Worm (Caenorhabditis elegans) whole organism, L4 larva: ENCODE data around the gene twk-44.

Experiments
- D1046.2 ChIP-seq: fragments of 200-800 bp; sonication (Bioruptor generic); IDR thresholded peaks from 2 replicates; pipeline ENCODE4 v1.3.6; 2022; ENCODE audit warnings: missing genetic modification characterization, missing compliant biosample characterization
- F10B5.3 ChIP-seq: sonication (generic microtip); optimal IDR thresholded peaks from 2 replicates; lab custom pipeline; 2016; ENCODE audit warnings: mild to moderate bottlenecking, missing genetic modification characterization, missing compliant biosample characterization
- F37D6.2 ChIP-seq: sonication (generic microtip); optimal IDR thresholded peaks from 2 replicates; lab custom pipeline; 2016; ENCODE audit warnings: mild to moderate bottlenecking, missing genetic modification characterization, missing compliant biosample characterization
- F49E8.2 ChIP-seq: sonication (generic microtip); optimal IDR thresholded peaks from 2 replicates; lab custom pipeline; 2016; ENCODE audit warnings: missing compliant biosample characterization, mild to moderate bottlenecking, missing genetic modification characterization, borderline replicate concordance
- T26A8.4 ChIP-seq: fragments of 200-800 bp; sonication (Bioruptor generic); IDR thresholded peaks from 2 replicates; pipeline ENCODE4 v1.3.6; 2022; ENCODE audit warnings: missing genetic modification characterization, missing compliant biosample characterization
- Y105C5A.15 ChIP-seq: fragments of 200-800 bp; sonication (Bioruptor generic); IDR thresholded peaks from 2 replicates; pipeline ENCODE4 v1.3.6; 2022; ENCODE audit warnings: missing genetic modification characterization, missing compliant biosample characterization
- aha-1 ChIP-seq: fragments of 150-350 bp; peaks from one replicate; lab custom pipeline; 2014; ENCODE audit warnings: missing biosample characterization, missing genetic modification characterization
- aly-2 ChIP-seq: sonication (generic microtip); optimal IDR thresholded peaks from 2 replicates; lab custom pipeline; 2018; ENCODE audit warnings: missing biosample characterization, missing genetic modification characterization
- ama-1 ChIP-seq: fragments of 150-350 bp; optimal IDR thresholded peaks from 2 replicates; lab custom pipeline; 2014; ENCODE audit warnings: inconsistent platforms, mixed read lengths
- arid-1 ChIP-seq: fragments of 200-800 bp; sonication (Bioruptor generic); conservative IDR thresholded peaks from 2 replicates; pipeline ENCODE4 v1.3.6; 2022; ENCODE audit warnings: missing genetic modification reagents, missing genetic modification characterization, missing compliant biosample characterization
- ceh-28 ChIP-seq: fragments of 150-350 bp; optimal IDR thresholded peaks from 2 replicates; lab custom pipeline; 2014; ENCODE audit warnings: missing biosample characterization, missing genetic modification reagents, missing genetic modification characterization
- ceh-62 ChIP-seq: sonication (generic microtip); optimal IDR thresholded peaks from 2 replicates; lab custom pipeline; 2017; ENCODE audit warnings: missing biosample characterization, missing genetic modification characterization
- cey-2 ChIP-seq: sonication (generic microtip); optimal IDR thresholded peaks from 3 replicates; lab custom pipeline; 2017; ENCODE audit warnings: missing genetic modification characterization, mild to moderate bottlenecking, missing compliant biosample characterization, antibody characterized with exemption, borderline replicate concordance; ENCODE audit not compliant: insufficient read depth
- ctbp-1 ChIP-seq: fragments of 200-800 bp; sonication (Bioruptor generic); IDR thresholded peaks from 2 replicates; pipeline ENCODE4 v1.3.6; 2022; ENCODE audit warnings: missing genetic modification reagents, missing genetic modification characterization, missing compliant biosample characterization
- daf-19 ChIP-seq: fragments of 200-800 bp; sonication (Bioruptor generic); conservative IDR thresholded peaks from 2 replicates; pipeline ENCODE4 v1.3.6; 2022; ENCODE audit warnings: missing genetic modification characterization, missing compliant biosample characterization
- dmd-6 ChIP-seq: fragments of 200-800 bp; sonication (Bioruptor generic); IDR thresholded peaks from 2 replicates; pipeline ENCODE4 v1.3.6; 2022; ENCODE audit warnings: missing genetic modification reagents, missing genetic modification characterization, missing compliant biosample characterization
- dmd-8 ChIP-seq: fragments of 200-800 bp; sonication (Bioruptor generic); IDR thresholded peaks from 2 replicates; pipeline ENCODE4 v1.3.6; 2022; ENCODE audit warnings: missing genetic modification characterization, missing compliant biosample characterization
- dmd-9 ChIP-seq: fragments of 200-800 bp; sonication (Bioruptor generic); IDR thresholded peaks from 2 replicates; pipeline ENCODE4 v1.3.6; 2022; ENCODE audit warnings: missing genetic modification reagents, missing genetic modification characterization, missing compliant biosample characterization
- dpl-1 ChIP-seq: fragments of 150-350 bp; optimal IDR thresholded peaks from 2 replicates; lab custom pipeline; 2014; ENCODE audit warnings: missing biosample characterization, missing genetic modification reagents, missing genetic modification characterization
- duxl-1 ChIP-seq: sonication (generic microtip); optimal IDR thresholded peaks from 2 replicates; lab custom pipeline; 2016; ENCODE audit warnings: mild to moderate bottlenecking, missing genetic modification characterization, moderate library complexity, missing compliant biosample characterization; ENCODE audit not compliant: poor library complexity
- gei-8 ChIP-seq: fragments of 200-800 bp; sonication (Bioruptor generic); optimal IDR thresholded peaks from 2 replicates; lab custom pipeline; 2018; ENCODE audit warnings: mild to moderate bottlenecking, missing genetic modification characterization, missing compliant biosample characterization
- hif-1 ChIP-seq, 2 experiments: sonication (generic microtip); optimal IDR thresholded peaks; 2 replicates each; lab custom pipeline; 2016 to 2017; ENCODE audit warnings: missing compliant biosample characterization in 2 of 2, missing genetic modification characterization in 2 of 2, missing genetic modification reagents in 2 of 2, missing genotype in 2 of 2, mild to moderate bottlenecking in 1 of 2
- hlh-11 ChIP-seq: fragments of 200-800 bp; sonication (Bioruptor generic); optimal IDR thresholded peaks from 2 replicates; lab custom pipeline; 2018; ENCODE audit warnings: mild to moderate bottlenecking, missing genetic modification characterization, missing compliant biosample characterization
- hmg-1.1 ChIP-seq: fragments of 200-800 bp; sonication (Bioruptor generic); IDR thresholded peaks from 2 replicates; pipeline ENCODE4 v1.3.6; 2022; ENCODE audit warnings: missing genetic modification reagents, missing genetic modification characterization, missing compliant biosample characterization
- jun-1 ChIP-seq: fragments of 150-350 bp; optimal IDR thresholded peaks from 2 replicates; lab custom pipeline; 2014; ENCODE audit warnings: missing biosample characterization, missing genetic modification reagents, missing genetic modification characterization
- lin-13 ChIP-seq: fragments of 150-350 bp; optimal IDR thresholded peaks from 2 replicates; lab custom pipeline; 2014; ENCODE audit warnings: missing biosample characterization, missing genetic modification reagents, missing genetic modification characterization
- lin-29 ChIP-seq: fragments of 200-800 bp; sonication (Bioruptor generic); IDR thresholded peaks from 2 replicates; pipeline ENCODE4 v1.3.6; 2022; ENCODE audit warnings: missing genetic modification reagents, missing genetic modification characterization, missing compliant biosample characterization
- lin-39 ChIP-seq: fragments of 150-350 bp; optimal IDR thresholded peaks from 2 replicates; lab custom pipeline; 2014; ENCODE audit warnings: missing biosample characterization, missing genetic modification reagents, missing genetic modification characterization
- mxl-2 ChIP-seq: fragments of 200-800 bp; sonication (Bioruptor generic); conservative IDR thresholded peaks from 2 replicates; pipeline ENCODE4 v1.3.6; 2022; ENCODE audit warnings: missing genetic modification reagents, missing genetic modification characterization, missing compliant biosample characterization
- mxl-3 ChIP-seq: fragments of 200-800 bp; sonication (Bioruptor generic); optimal IDR thresholded peaks from 2 replicates; lab custom pipeline; 2018; ENCODE audit warnings: mild to moderate bottlenecking, missing genetic modification characterization, missing compliant biosample characterization
- nhr-102 ChIP-seq: sonication (generic microtip); optimal IDR thresholded peaks from 2 replicates; lab custom pipeline; 2016; ENCODE audit warnings: mild to moderate bottlenecking, missing genetic modification characterization, moderate library complexity, missing compliant biosample characterization
- nhr-111 ChIP-seq: fragments of 200-800 bp; sonication (Bioruptor generic); optimal IDR thresholded peaks from 2 replicates; lab custom pipeline; 2018; ENCODE audit warnings: mild to moderate bottlenecking, missing genetic modification characterization, missing compliant biosample characterization
- nhr-25 ChIP-seq: sonication (generic microtip); optimal IDR thresholded peaks from 2 replicates; lab custom pipeline; 2017; ENCODE audit warnings: missing genetic modification characterization, mild to moderate bottlenecking, missing compliant biosample characterization, antibody characterized with exemption, moderate library complexity, borderline replicate concordance; ENCODE audit not compliant: insufficient read depth
- nhr-42 ChIP-seq: fragments of 200-800 bp; sonication (Bioruptor generic); IDR thresholded peaks from 2 replicates; pipeline ENCODE4 v1.3.6; 2022; ENCODE audit warnings: missing genetic modification characterization, missing compliant biosample characterization
- nhr-77 ChIP-seq: fragments of 150-350 bp; optimal IDR thresholded peaks from 2 replicates; lab custom pipeline; 2014; ENCODE audit warnings: missing biosample characterization, missing genetic modification characterization
- pha-4 ChIP-seq, 2 experiments: fragments of 150-350 bp in 1 of 2; fragments of 200-800 bp in 1 of 2; sonication (Bioruptor generic) in 1 of 2; IDR thresholded peaks in 1 of 2; optimal IDR thresholded peaks in 1 of 2; 2 replicates each; pipeline versions ENCODE4 v1.3.6 to Lab custom; 2014 to 2022; ENCODE audit warnings: missing genetic modification characterization in 2 of 2, missing genetic modification reagents in 2 of 2, missing biosample characterization in 1 of 2, missing compliant biosample characterization in 1 of 2
- php-3 ChIP-seq: fragments of 200-800 bp; sonication (Bioruptor generic); IDR thresholded peaks from 2 replicates; pipeline ENCODE4 v1.3.6; 2022; ENCODE audit warnings: missing genetic modification reagents, missing genetic modification characterization, missing compliant biosample characterization
- pqm-1 ChIP-seq: sonication (generic microtip); optimal IDR thresholded peaks from 2 replicates; lab custom pipeline; 2017; ENCODE audit warnings: missing biosample characterization, missing genetic modification characterization
- sdz-12 ChIP-seq: fragments of 200-800 bp; sonication (Bioruptor generic); optimal IDR thresholded peaks from 2 replicates; lab custom pipeline; 2018; ENCODE audit warnings: mild to moderate bottlenecking, missing genetic modification characterization, missing compliant biosample characterization
- set-16 ChIP-seq: fragments of 200-800 bp; sonication (Bioruptor generic); IDR thresholded peaks from 2 replicates; pipeline ENCODE4 v1.3.6; 2022; ENCODE audit warnings: missing genetic modification reagents, missing genetic modification characterization, missing compliant biosample characterization
- spr-1 ChIP-seq: sonication (generic microtip); optimal IDR thresholded peaks from 2 replicates; lab custom pipeline; 2016; ENCODE audit warnings: mild to moderate bottlenecking, missing genetic modification characterization, missing compliant biosample characterization
- spr-3 ChIP-seq: fragments of 200-800 bp; sonication (Bioruptor generic); optimal IDR thresholded peaks from 2 replicates; lab custom pipeline; 2018; ENCODE audit warnings: mild to moderate bottlenecking, missing genetic modification characterization, missing compliant biosample characterization
- tag-97 ChIP-seq: fragments of 200-800 bp; sonication (Bioruptor generic); IDR thresholded peaks from 2 replicates; pipeline ENCODE4 v1.3.6; 2022; ENCODE audit warnings: missing genetic modification characterization, missing compliant biosample characterization
- unc-39 ChIP-seq: sonication (generic microtip); optimal IDR thresholded peaks from 2 replicates; lab custom pipeline; 2017; ENCODE audit warnings: missing biosample characterization, missing genetic modification characterization
- unc-62 ChIP-seq, 3 experiments: fragments of 150-350 bp in 1 of 3; sonication (generic microtip); optimal IDR thresholded peaks in 2 of 3; peaks in 1 of 3; 1 replicate in 1 of 3; 2 replicates in 2 of 3; lab custom pipeline; 2014 to 2017; ENCODE audit warnings: missing biosample characterization in 3 of 3, missing genetic modification characterization in 3 of 3, missing genetic modification reagents in 3 of 3, missing genotype in 1 of 3
- zag-1 ChIP-seq: fragments of 150-350 bp; optimal IDR thresholded peaks from 2 replicates; lab custom pipeline; 2014; ENCODE audit warnings: missing biosample characterization, missing genetic modification characterization
- zip-2 ChIP-seq: fragments of 150-350 bp; optimal IDR thresholded peaks from 2 replicates; lab custom pipeline; 2014; ENCODE audit warnings: missing biosample characterization, missing genetic modification characterization
- ztf-11 ChIP-seq: fragments of 150-350 bp; optimal IDR thresholded peaks from 2 replicates; lab custom pipeline; 2014; ENCODE audit warnings: missing biosample characterization, missing genetic modification characterization

Gene twk-44

DNA sequence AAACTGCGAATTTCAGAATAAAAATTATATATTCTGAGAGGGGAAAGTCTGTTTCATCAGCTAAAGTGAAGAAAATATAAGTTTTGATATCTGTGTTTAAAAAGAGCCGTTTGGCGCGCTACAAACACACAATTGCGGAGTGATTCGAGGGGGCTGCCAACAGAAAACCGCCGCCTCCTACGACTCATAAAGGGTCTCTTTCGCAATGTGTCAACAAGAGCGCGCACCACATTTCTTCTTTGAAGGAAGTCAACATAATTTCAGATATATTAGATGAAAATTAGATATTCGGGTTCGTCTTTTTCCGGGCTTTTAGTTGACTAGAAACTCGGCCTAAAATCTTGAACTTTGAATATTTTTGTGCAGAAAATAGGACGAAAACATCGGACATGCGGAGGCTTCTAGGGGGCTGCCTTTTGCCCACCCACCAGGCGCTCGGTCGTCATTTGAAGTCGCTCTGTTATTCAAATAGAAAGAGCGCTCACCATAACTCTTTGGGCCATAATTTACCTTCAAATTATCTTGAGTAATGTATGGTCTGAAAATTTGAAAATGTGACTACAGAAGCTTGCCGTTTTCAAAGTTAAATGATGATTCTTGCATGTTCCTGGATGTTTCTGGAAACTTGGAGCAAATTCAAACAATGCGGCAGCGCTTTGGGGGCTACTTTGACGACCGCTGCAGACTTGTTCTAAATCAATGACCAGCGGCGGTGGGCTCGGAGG lies 21.0 kb downstream of the twk-44 start (continued):
- peak; percentile 76 for TF ChIP-seq set-16
- TF ChIP-seq ama-1 (lab: Kevin White, UChicago): no peak
- peak; percentile 23 for TF ChIP-seq lin-39
- TF ChIP-seq nhr-102 (tag; lab: Kevin White, UChicago): peak; percentile 96
- peak; percentile 82 for TF ChIP-seq zag-1 (tag; lab: Kevin White, UChicago)
- TF ChIP-seq aha-1 (tag; lab: Kevin White, UChicago): peak; percentile 98
- TF ChIP-seq mxl-3 (GFP tag; lab: Kevin White, UChicago): peak; percentile 32
- TF ChIP-seq ceh-62 (tag; lab: Kevin White, UChicago): no peak
- TF ChIP-seq pha-4 (GFP tag; IDR thresholded peaks at IDR 0.05; lab: Robert Waterston, UW): peak; percentile 91
- TF ChIP-seq pha-4 (tag; optimal IDR thresholded peaks at IDR 0.05; lab: Kevin White, UChicago): no peak
- TF ChIP-seq F49E8.2 (tag; lab: Kevin White, UChicago): no peak
- peak; percentile 91 for TF ChIP-seq hmg-1.1 (GFP tag; lab: Robert Waterston, UW)
- peak; percentile 92 for TF ChIP-seq daf-19
- TF ChIP-seq hlh-11 (tag; lab: Kevin White, UChicago): peak; percentile 98
- peak; percentile 95 for TF ChIP-seq sdz-12 (GFP tag; lab: Kevin White, UChicago)
- TF ChIP-seq dmd-9 (GFP tag; lab: Robert Waterston, UW): peak; percentile 56; the same call in 1 of the 2 replicates
- peak; percentile 84; the same call in 1 of the 2 replicates for TF ChIP-seq D1046.2 (GFP tag; lab: Robert Waterston, UW)
- TF ChIP-seq nhr-77 (tag; lab: Kevin White, UChicago): peak; percentile 91
- TF ChIP-seq php-3 (GFP tag; lab: Robert Waterston, UW): peak; percentile 86; the same call in 1 of the 2 replicates
- TF ChIP-seq nhr-42 (GFP tag; lab: Robert Waterston, UW): peak; percentile 91
- peak; percentile 94 for TF ChIP-seq nhr-25
- TF ChIP-seq unc-62 (GFP tag; optimal IDR thresholded peaks at IDR 0.05 in 1 of 2; lab: Kevin White, UChicago): peak; percentile 76 to 97
- TF ChIP-seq unc-62 (tag; optimal IDR thresholded peaks at IDR 0.05; lab: Kevin White, UChicago): no peak
- TF ChIP-seq mxl-2 (GFP tag; lab: Robert Waterston, UW): peak; percentile 69
- TF ChIP-seq zip-2 (tag; lab: Kevin White, UChicago): peak; percentile 47
- peak; percentile 95 for TF ChIP-seq spr-3 (GFP tag; lab: Kevin White, UChicago)
- TF ChIP-seq pqm-1 (tag; lab: Kevin White, UChicago): peak; percentile 50
- peak; percentile 74 for TF ChIP-seq jun-1
- TF ChIP-seq arid-1: peak; percentile 61; the same call in 1 of the 2 replicates
- peak; percentile 94 for TF ChIP-seq gei-8 (GFP tag; lab: Kevin White, UChicago)
- TF ChIP-seq lin-29 (GFP tag; lab: Robert Waterston, UW): peak; percentile 92
- peak; percentile 61 for TF ChIP-seq lin-13 (GFP tag; lab: Kevin White, UChicago)
- TF ChIP-seq ctbp-1: peak; percentile 90
- 0 out of 2 replicates have a peak, but pooled peaks have one; percentile 42 for TF ChIP-seq tag-97 (GFP tag; lab: Robert Waterston, UW)
- peak; percentile 95 for TF ChIP-seq spr-1 (tag; lab: Kevin White, UChicago)
- TF ChIP-seq cey-2 (tag; lab: Kevin White, UChicago): no peak
- peak; percentile 41 for TF ChIP-seq ceh-28
- TF ChIP-seq F10B5.3 (tag; lab: Kevin White, UChicago): peak; percentile 78
- TF ChIP-seq dmd-8 (GFP tag; lab: Robert Waterston, UW): no peak
- no peak for TF ChIP-seq nhr-111 (GFP tag; lab: Kevin White, UChicago)
- peak; percentile 72 for TF ChIP-seq dpl-1 (GFP tag; lab: Kevin White, UChicago)
- TF ChIP-seq hif-1 (tag; optimal IDR thresholded peaks at IDR 0.05; lab: Kevin White, UChicago): peak; percentile 84 to 94
- peak; percentile 83 for TF ChIP-seq dmd-6 (GFP tag; lab: Robert Waterston, UW)
- no peak for TF ChIP-seq Y105C5A.15
- peak; percentile 93 for TF ChIP-seq T26A8.4
- TF ChIP-seq F37D6.2 (tag; lab: Kevin White, UChicago): peak; percentile 90
- TF ChIP-seq duxl-1: peak; percentile 80
- TF ChIP-seq ztf-11: no peak
- TF ChIP-seq unc-39: no peak
- TF ChIP-seq aly-2 (tag; lab: Kevin White, UChicago): no peak
